Worm (Caenorhabditis elegans) whole organism, early embryonic: ENCODE data around the gene ceh-53.

Experiments
- B0310.2 ChIP-seq: sonication (generic microtip); optimal IDR thresholded peaks from 2 replicates; lab custom pipeline; 2016; ENCODE audit warnings: mild to moderate bottlenecking, missing genetic modification characterization, missing compliant biosample characterization
- F13C5.2 ChIP-seq: sonication (generic microtip); optimal IDR thresholded peaks from 2 replicates; lab custom pipeline; 2017; ENCODE audit warnings: mild to moderate bottlenecking, missing genetic modification characterization, inconsistent platforms, missing compliant biosample characterization
- aly-1 ChIP-seq: sonication (generic microtip); optimal IDR thresholded peaks from 2 replicates; lab custom pipeline; 2016; ENCODE audit warnings: missing genetic modification characterization, missing compliant biosample characterization
- ama-1 ChIP-seq: fragments of 150-350 bp; optimal IDR thresholded peaks from 2 replicates; lab custom pipeline; 2014
- ceh-13 ChIP-seq: fragments of 200-800 bp; sonication (Bioruptor generic); optimal IDR thresholded peaks from 2 replicates; lab custom pipeline; 2018; ENCODE audit warnings: mild to moderate bottlenecking, missing genetic modification characterization, missing compliant biosample characterization
- ceh-36 ChIP-seq: sonication (generic microtip); optimal IDR thresholded peaks from 2 replicates; lab custom pipeline; 2016; ENCODE audit warnings: missing genetic modification characterization, inconsistent platforms, missing compliant biosample characterization
- ets-7 ChIP-seq: sonication (generic microtip); optimal IDR thresholded peaks from 2 replicates; lab custom pipeline; 2016; ENCODE audit warnings: missing genotype, missing genetic modification characterization, missing compliant biosample characterization
- flt-1 ChIP-seq: fragments of 200-800 bp; sonication (Bioruptor generic); IDR thresholded peaks from 2 replicates; pipeline ENCODE4 v1.3.6; 2022; ENCODE audit warnings: missing genetic modification characterization, missing compliant biosample characterization
- hmbx-1 ChIP-seq: sonication (generic microtip); optimal IDR thresholded peaks from 2 replicates; lab custom pipeline; 2016; ENCODE audit warnings: mild to moderate bottlenecking, missing genetic modification characterization, missing compliant biosample characterization
- hmg-4 ChIP-seq: fragments of 200-800 bp; sonication (Bioruptor generic); optimal IDR thresholded peaks from 2 replicates; lab custom pipeline; 2018; ENCODE audit warnings: mild to moderate bottlenecking, missing genetic modification characterization, missing compliant biosample characterization
- hnd-1 ChIP-seq: sonication (generic microtip); optimal IDR thresholded peaks from 2 replicates; lab custom pipeline; 2016; ENCODE audit warnings: missing genetic modification characterization, missing compliant biosample characterization
- pes-1 ChIP-seq: fragments of 200-800 bp; sonication (Bioruptor generic); IDR thresholded peaks from 2 replicates; pipeline ENCODE4 v1.3.6; 2022; ENCODE audit warnings: missing genetic modification reagents, missing genetic modification characterization, missing compliant biosample characterization
- scrt-1 ChIP-seq: fragments of 200-800 bp; sonication (Bioruptor generic); IDR thresholded peaks from 2 replicates; pipeline ENCODE4 v1.3.6; 2022; ENCODE audit warnings: missing genetic modification characterization, missing compliant biosample characterization
- sea-1 ChIP-seq: fragments of 200-800 bp; sonication (Bioruptor generic); conservative IDR thresholded peaks from 2 replicates; pipeline ENCODE4 v1.3.6; 2022; ENCODE audit warnings: missing genetic modification characterization, missing compliant biosample characterization
- tbx-11 ChIP-seq: fragments of 200-800 bp; sonication (Bioruptor generic); IDR thresholded peaks from 2 replicates; pipeline ENCODE4 v1.3.6; 2022; ENCODE audit warnings: missing genetic modification characterization, missing compliant biosample characterization
- tbx-37 ChIP-seq: fragments of 200-800 bp; sonication (Bioruptor generic); conservative IDR thresholded peaks from 2 replicates; pipeline ENCODE4 v1.3.6; 2022; ENCODE audit warnings: missing genetic modification reagents, missing genetic modification characterization, missing compliant biosample characterization
- tra-4 ChIP-seq: sonication (generic microtip); optimal IDR thresholded peaks from 2 replicates; lab custom pipeline; 2017; ENCODE audit warnings: missing genetic modification characterization, missing compliant biosample characterization

Gene ceh-53

DNA sequence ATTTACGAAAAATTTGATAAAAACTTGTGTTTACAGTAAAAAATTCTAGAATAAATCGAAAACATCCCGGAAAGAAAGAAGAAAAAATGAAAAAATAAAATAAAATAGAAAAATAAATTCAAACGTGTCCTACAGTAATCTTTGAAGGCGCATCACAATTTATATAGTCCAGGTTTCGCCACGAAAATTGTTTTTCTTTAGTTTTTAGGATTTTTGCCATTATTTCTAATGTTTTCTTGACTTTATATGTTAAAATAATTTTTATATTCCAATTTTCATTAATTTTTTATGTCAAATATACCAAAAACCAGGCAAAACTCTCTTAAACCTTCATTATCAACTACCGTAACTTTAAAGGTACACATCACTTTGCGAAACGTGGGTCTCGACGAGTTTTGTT is 19.6 kb downstream of the ceh-53 start:
- no peak for TF ChIP-seq hmbx-1 (tag; lab: Kevin White, UChicago)
- no peak for TF ChIP-seq flt-1 (GFP tag; lab: Robert Waterston, UW)

DNA sequence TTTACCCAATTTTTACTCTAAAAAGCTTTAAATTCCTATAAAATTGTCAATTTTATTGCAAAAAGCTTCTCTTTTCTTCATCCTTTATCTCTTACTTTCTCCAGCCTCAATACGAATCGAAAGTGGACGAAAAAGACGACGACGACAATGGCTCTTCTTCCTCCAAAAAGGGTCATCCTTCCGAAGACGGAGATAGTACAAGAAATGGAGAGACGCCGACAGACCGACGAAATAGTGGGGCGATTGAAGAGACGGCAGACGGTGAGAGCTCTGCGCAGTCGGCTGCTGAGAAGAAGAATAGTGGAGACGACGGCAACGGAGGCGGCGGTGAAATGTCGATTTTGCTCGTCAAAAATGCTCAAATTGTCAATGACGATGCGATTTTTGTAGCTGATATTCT is 21.3 kb downstream of the ceh-53 start:
- TF ChIP-seq tbx-11 (GFP tag; lab: Robert Waterston, UW) (no peak), scrt-1 (GFP tag; lab: Robert Waterston, UW) (no peak), hmg-4 (GFP tag; lab: Kevin White, UChicago) (no peak), ets-7 (tag; lab: Kevin White, UChicago) (no peak), B0310.2 (tag; lab: Kevin White, UChicago) (no peak), aly-1 (no peak), ama-1 (no peak), flt-1 (GFP tag; lab: Robert Waterston, UW) (no peak), ceh-13 (GFP tag; lab: Kevin White, UChicago) (no peak), hnd-1 (tag; lab: Kevin White, UChicago) (no peak)

DNA sequence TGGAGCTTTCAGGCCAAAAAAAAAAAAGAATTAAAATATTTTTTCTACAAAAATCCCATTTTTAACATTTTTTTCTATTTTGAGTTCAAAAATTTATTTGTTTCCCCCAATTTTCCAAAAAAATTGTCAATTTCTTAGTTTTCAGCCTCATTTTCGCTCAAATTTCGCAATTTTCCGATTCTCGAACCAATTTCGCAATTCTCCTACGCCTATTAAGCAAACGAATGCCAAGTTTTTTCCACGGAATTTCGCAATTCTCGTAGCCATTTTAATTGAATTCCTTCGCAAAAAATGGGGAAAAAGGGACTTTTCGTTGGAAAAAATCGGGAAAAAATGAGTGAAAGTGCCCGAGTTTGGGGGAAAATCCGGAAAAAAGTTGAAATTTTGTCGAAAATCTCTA is 22.4 kb downstream of the ceh-53 start:
- TF ChIP-seq F13C5.2 (tag; lab: Kevin White, UChicago): no peak
- TF ChIP-seq aly-1: no peak
- TF ChIP-seq scrt-1 (GFP tag; lab: Robert Waterston, UW): no peak
- no peak for TF ChIP-seq tbx-37 (GFP tag; lab: Robert Waterston, UW)
- no peak for TF ChIP-seq ets-7 (tag; lab: Kevin White, UChicago)
- TF ChIP-seq ceh-13 (GFP tag; lab: Kevin White, UChicago): no peak
- no peak for TF ChIP-seq B0310.2 (tag; lab: Kevin White, UChicago)
- no peak for TF ChIP-seq hnd-1 (tag; lab: Kevin White, UChicago)

DNA sequence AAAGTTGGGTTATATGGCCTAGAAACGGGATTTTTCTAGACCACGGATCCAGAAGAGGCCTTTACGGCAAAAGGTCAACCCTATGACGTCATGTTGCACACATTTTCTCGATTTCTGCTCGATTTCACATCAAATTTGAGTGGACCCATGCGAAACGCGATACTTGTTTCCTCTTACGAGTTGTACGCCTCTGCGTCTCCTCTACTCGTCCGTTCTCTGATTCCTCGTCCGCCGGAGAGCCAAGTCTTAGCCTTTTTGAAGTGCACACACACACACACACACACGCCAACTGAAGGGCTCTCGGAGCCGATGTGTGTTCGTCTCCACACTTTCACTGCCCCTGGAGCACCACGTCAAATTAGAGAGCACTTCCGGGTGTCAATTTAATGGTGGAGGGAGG is 22.9 kb downstream of the ceh-53 start:
- TF ChIP-seq ama-1 (no peak), flt-1 (GFP tag; lab: Robert Waterston, UW) (0 out of 2 replicates have a peak, but pooled peaks have one; percentile 9)

DNA sequence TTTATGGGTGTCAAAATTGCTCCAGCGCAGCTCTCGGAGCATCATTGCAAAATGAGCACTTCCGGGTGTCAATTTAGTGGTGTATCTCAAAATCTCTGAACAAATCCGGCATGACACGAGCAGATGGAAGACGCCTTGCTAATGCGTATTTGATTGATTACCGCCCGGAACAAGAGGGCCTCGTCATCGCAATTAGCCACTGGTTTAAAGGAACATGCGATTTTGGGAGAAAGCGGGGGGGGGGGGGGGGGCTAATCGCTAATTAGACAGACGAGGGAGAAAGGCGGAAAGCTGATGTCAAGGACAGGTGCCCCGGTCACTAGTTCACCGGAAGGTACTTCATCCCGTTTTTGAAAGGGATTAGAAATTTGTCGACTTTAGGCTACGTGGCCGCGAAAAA is 23.7 kb downstream of the ceh-53 start:
- TF ChIP-seq flt-1 (GFP tag; lab: Robert Waterston, UW) (0 out of 2 replicates have a peak, but pooled peaks have one; percentile 18), B0310.2 (tag; lab: Kevin White, UChicago) (no peak), tbx-11 (GFP tag; lab: Robert Waterston, UW) (no peak), F13C5.2 (tag; lab: Kevin White, UChicago) (no peak), aly-1 (no peak), hnd-1 (tag; lab: Kevin White, UChicago) (no peak), ama-1 (no peak), sea-1 (GFP tag; lab: Robert Waterston, UW) (no peak), ceh-36 (tag; lab: Kevin White, UChicago) (peak; percentile 39), ets-7 (tag; lab: Kevin White, UChicago) (no peak), pes-1 (no peak), hmbx-1 (tag; lab: Kevin White, UChicago) (no peak), ceh-13 (GFP tag; lab: Kevin White, UChicago) (no peak), tbx-37 (GFP tag; lab: Robert Waterston, UW) (no peak), tra-4 (tag; lab: Kevin White, UChicago) (no peak)

DNA sequence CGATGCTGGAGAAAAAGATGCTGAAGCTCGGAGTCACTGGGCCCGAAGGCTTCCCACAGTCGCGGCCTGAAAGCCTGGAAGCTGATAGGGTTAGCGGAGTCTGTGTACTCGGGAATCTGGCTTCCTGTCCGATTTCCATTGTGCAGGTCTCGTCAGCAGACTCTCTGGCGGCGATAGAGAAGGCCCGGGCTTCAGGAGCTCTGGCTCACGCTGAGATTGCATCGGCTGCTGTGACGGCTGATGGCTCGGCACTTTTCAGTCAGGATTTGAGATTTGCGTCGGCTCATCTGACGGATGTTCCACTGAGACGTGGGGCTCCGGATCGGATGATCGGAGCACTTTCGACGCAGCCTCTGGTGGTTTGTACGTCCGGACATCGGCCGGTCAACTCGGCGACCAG is 25.4 kb downstream of the ceh-53 start:
- TF ChIP-seq pes-1 (no peak), sea-1 (GFP tag; lab: Robert Waterston, UW) (no peak), hmbx-1 (tag; lab: Kevin White, UChicago) (no peak), scrt-1 (GFP tag; lab: Robert Waterston, UW) (0 out of 2 replicates have a peak, but pooled peaks have one; percentile 29), F13C5.2 (tag; lab: Kevin White, UChicago) (no peak), tbx-11 (GFP tag; lab: Robert Waterston, UW) (no peak)

DNA sequence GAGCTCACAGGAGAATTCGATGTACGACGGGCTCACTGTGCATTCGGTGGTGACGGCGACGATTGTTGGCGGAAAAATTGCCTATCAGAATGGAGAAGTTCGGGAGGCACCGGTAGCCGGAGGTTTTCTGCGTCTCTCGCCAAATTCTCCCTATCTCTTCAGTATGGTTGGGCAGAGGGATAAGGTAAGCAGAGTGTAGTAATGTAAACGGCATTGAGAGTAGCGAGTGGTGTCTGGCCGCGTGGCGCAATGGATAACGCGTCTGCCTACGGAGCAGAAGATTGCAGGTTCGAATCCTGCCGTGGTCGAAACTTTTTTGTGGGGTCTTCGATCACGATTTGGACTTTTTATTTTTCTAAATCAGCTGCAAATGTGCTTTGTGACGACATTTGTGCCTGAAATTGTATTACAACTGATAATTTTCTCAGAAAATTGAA is 26.6 kb downstream of the ceh-53 start:
- TF ChIP-seq ets-7 (tag; lab: Kevin White, UChicago) (peak; percentile 67), tra-4 (tag; lab: Kevin White, UChicago) (peak; percentile 51), tbx-37 (GFP tag; lab: Robert Waterston, UW) (peak; percentile 82), scrt-1 (GFP tag; lab: Robert Waterston, UW) (peak; percentile 91), flt-1 (GFP tag; lab: Robert Waterston, UW) (peak; percentile 89), hmbx-1 (tag; lab: Kevin White, UChicago) (peak; percentile 45), F13C5.2 (tag; lab: Kevin White, UChicago) (peak; percentile 86), ceh-36 (tag; lab: Kevin White, UChicago) (peak; percentile 86), tbx-11 (GFP tag; lab: Robert Waterston, UW) (peak; percentile 85), aly-1 (peak; percentile 92), ama-1 (peak; percentile 10), hnd-1 (tag; lab: Kevin White, UChicago) (peak; percentile 75), pes-1 (peak; percentile 94), B0310.2 (tag; lab: Kevin White, UChicago) (peak; percentile 85), sea-1 (GFP tag; lab: Robert Waterston, UW) (peak; percentile 91), hmg-4 (GFP tag; lab: Kevin White, UChicago) (peak; percentile 89), ceh-13 (GFP tag; lab: Kevin White, UChicago) (peak; percentile 73)

DNA sequence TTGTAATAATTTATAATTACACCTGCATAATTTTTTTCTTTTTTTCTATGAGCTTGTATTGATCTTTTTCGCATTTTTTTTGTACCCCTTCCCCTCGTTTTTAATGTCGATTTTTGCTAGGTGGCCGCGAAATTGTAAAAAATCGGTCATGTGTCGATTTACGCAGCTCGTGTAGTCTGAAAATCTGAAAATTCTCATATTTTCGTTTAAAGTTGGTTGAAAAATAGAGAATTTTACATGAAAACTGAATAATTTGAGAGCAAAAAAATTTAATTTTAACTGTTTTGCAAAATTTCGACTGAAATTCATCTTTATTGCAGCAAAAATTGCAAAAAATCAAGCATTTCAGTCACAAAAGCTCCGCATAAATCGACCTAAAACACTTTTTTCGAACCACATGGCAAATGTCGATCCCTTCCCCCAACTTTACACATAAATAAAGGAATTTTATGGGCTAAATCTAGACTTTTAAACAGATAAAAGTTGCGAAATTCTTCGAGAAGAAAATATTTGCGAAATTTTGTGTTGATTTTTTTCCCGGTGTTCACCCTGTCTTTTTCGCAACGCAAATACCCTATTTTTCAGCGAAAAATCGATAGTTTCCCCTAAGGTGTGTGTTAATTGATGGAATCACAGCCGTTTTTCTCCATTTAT is 28.3 kb downstream of the ceh-53 start:
- TF ChIP-seq aly-1 (no peak), hnd-1 (tag; lab: Kevin White, UChicago) (no peak), hmbx-1 (tag; lab: Kevin White, UChicago) (no peak), flt-1 (GFP tag; lab: Robert Waterston, UW) (no peak), tbx-11 (GFP tag; lab: Robert Waterston, UW) (no peak), pes-1 (no peak), scrt-1 (GFP tag; lab: Robert Waterston, UW) (no peak), F13C5.2 (tag; lab: Kevin White, UChicago) (no peak), hmg-4 (GFP tag; lab: Kevin White, UChicago) (no peak), ets-7 (tag; lab: Kevin White, UChicago) (no peak), B0310.2 (tag; lab: Kevin White, UChicago) (peak; percentile 29), ceh-13 (GFP tag; lab: Kevin White, UChicago) (no peak), ceh-36 (tag; lab: Kevin White, UChicago) (no peak), sea-1 (GFP tag; lab: Robert Waterston, UW) (no peak), tra-4 (tag; lab: Kevin White, UChicago) (no peak), ama-1 (peak; percentile 61)
